Worm (Caenorhabditis elegans) whole organism, L1 larva: Measurements from ENCODE around the gene Y110A2AL.4.

Experiments used
- fos-1 ChIP-seq: fragments of 150-350 bp; optimal IDR thresholded peaks from 2 replicates; lab custom pipeline; 2014; ENCODE audit warnings: missing biosample characterization, missing genetic modification characterization
- hpl-2 ChIP-seq: fragments of 150-350 bp; optimal IDR thresholded peaks from 2 replicates; lab custom pipeline; 2014; ENCODE audit warnings: missing biosample characterization, missing genetic modification reagents, missing genetic modification characterization
- nhr-28 ChIP-seq: fragments of 150-350 bp; optimal IDR thresholded peaks from 2 replicates; lab custom pipeline; 2014; ENCODE audit warnings: missing biosample characterization, missing genetic modification characterization
- nhr-77 ChIP-seq: fragments of 150-350 bp; optimal IDR thresholded peaks from 2 replicates; lab custom pipeline; 2014; ENCODE audit warnings: missing biosample characterization, missing genetic modification characterization
- unc-62 ChIP-seq: fragments of 150-350 bp; optimal IDR thresholded peaks from 2 replicates; lab custom pipeline; 2014; ENCODE audit warnings: missing biosample characterization, missing genetic modification reagents, missing genetic modification characterization
- ztf-11 ChIP-seq, 2 experiments: sonication (generic microtip); optimal IDR thresholded peaks; 2 replicates each; lab custom pipeline; 2016 to 2017; ENCODE audit warnings: missing genetic modification characterization in 2 of 2, missing biosample characterization in 1 of 2, missing compliant biosample characterization in 1 of 2
- ztf-4 ChIP-seq: fragments of 150-350 bp; optimal IDR thresholded peaks from 2 replicates; lab custom pipeline; 2014; ENCODE audit warnings: missing biosample characterization, missing genetic modification characterization

DNA sequence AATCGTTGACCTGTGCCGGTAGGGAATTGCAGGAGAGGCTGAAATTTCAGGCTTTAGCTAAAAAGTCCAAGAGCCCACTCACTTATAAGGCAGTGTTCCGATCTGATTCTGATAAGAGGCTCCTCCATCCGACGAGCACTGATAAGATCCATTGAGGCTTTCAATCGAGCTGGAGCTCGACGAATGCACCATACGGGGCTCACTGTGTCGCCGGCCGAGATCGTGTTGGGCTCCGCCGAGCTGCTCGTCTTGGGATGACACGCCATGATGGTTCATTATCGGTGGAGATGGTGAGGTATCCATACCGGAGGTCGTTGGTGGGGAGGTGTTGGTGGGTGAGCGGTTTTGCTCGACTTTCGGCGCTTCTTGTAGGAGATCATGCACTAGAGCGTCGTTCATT is 42.7 kb upstream of the Y110A2AL.4 start:
- TF ChIP-seq nhr-28 (tag; lab: Kevin White, UChicago) (no peak), hpl-2 (no peak), unc-62 (GFP tag; lab: Kevin White, UChicago) (no peak), ztf-4 (no peak), nhr-77 (tag; lab: Kevin White, UChicago) (no peak), fos-1 (tag; lab: Kevin White, UChicago) (no peak), ztf-11 (tag; optimal IDR thresholded peaks at IDR 0.05; lab: Kevin White, UChicago) (no peak)
